Worm (Caenorhabditis elegans) whole organism, dauer: Measurements from ENCODE around the gene srh-214.

ENCODE experiments used
- unc-62 ChIP-seq: sonication (generic microtip); optimal IDR thresholded peaks from 2 replicates; lab custom pipeline; 2017; ENCODE audit warnings: missing biosample characterization, missing genetic modification reagents, missing genetic modification characterization

Gene srh-214

DNA sequence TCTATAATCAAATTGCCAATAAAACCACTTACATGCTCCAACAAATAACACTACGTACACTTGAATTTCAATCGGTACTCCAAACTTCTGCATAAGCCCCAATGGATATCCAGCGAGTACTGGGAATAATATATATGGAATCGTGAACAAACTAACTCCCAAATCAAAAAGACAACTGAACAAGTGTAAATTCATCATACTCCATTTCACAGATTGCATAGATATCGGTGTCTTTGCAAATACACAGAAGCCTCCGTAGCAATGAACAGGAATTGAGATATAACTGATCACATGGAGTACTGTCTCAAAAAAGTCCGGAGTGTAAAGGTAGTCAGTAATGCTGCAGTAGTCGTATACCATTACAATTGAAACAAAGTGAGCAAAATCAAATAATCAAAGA is at the start of gene srh-214:
srh-214 (minus strand) TSS at position 360 of the 400 bp plus-strand sequence.
- no peak for TF ChIP-seq unc-62 (GFP tag; lab: Kevin White, UChicago)

DNA sequence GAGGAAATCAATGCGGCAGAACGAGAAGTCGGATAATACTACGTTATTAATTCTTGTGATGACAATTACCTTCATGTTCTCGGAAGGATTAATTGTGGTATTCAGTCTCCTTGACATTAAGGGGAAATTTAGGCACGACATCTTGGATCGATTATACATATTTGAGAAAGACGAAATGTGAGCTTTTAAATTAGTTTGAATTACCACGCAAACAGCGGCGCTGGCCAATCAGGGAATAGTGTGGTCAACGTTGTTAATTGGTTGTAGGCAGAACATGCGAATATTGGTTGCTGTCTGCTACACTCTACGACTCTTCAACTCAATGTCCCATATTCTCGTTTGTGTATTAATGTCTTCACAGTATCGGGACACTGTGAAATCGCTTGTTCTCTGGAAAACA is 45.4 kb upstream of the srh-214 start, which contains the start of gene F49A5.10:
F49A5.10 (plus strand) TSS at position 301 of the 400 bp plus-strand sequence.
- no peak for TF ChIP-seq unc-62 (GFP tag; lab: Kevin White, UChicago)

DNA sequence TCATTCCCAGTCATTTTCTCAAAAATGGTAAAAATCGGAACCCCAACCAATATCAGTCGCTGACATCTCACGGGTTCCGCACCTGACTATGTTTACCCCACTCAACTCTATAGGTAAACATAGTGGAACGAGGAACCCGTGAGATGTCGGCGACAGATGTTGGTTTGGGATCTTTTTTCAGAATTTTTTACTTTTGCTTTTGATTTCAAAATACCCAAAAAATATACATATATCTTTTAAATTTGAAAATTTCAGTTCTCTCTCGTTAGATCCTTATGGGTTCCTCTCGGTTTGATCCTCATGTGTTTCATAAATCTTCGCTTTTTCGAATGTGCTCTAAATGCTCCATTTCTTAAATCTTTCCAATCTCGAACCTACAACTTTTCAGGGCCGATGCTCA is 44.1 kb upstream of the srh-214 start, which contains the start of gene srw-23:
srw-23 (plus strand) TSS at position 301 of the 400 bp plus-strand sequence.
- TF ChIP-seq unc-62 (GFP tag; lab: Kevin White, UChicago): no peak

DNA sequence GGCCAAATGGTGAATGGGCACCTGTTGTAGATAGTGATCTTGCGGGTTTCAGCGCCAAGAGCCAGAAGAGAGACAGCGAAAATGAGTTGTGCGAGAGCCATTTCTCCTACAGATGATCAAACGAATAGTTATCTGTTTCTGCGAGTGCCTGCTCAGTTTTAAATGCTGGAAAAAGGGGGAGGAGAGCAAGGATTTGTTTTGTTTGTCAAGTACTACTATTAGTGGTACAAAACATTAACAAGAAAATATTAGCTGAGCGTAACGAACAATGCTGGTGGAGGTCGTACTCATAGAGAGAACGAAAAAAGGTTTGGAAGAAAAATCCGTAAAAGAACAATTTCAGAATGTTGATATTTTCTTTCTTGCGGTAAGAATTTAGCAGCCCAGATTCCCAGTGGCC is 41.8 kb upstream of the srh-214 start, which contains the start of gene thn-4:
thn-4 (minus strand) TSS at position 101 of the 400 bp plus-strand sequence.
- no peak for TF ChIP-seq unc-62 (GFP tag; lab: Kevin White, UChicago)

DNA sequence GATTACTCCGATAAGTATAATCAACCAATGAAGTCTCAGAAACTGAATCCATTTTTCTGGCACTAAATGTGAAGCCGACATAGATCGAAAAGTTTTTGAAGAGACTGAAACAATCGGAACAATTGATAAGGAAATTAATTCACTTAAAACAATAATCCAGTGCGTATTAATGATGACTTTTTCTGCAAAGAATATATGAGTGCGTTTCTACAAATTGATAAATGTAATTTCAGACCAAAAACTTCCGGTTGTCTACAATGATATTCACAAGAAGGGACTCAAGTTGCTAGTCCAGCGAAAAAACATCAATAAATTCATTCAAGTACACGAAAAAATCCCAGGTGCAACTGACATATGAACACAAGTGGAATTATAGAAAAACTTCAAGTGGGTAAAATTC is 40.2 kb upstream of the srh-214 start, which contains the start of gene clec-33:
clec-33 (minus strand) TSS at position 101 of the 400 bp plus-strand sequence.
- no peak for TF ChIP-seq unc-62 (GFP tag; lab: Kevin White, UChicago)

DNA sequence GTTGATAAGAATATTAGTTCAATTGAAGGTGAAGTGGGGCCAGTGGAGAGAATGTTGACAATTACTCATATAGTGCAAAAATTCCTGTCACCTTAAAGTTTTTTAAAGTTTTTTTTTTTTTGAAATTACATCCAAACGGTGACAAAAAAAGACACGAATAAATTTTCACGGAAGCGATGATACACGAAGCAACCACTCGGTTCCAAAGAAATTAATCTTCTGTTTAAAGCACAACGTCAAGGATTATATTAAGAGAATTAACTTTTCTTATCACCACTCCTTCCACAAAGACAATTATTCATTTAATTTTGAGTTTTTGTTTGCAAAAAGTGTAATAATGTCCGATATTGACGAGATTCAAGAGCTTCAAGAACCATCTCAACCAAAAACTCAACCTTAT is 35.8 kb upstream of the srh-214 start, which contains the start of gene clec-28:
clec-28 (plus strand) TSS at position 301 of the 400 bp plus-strand sequence.
- no peak for TF ChIP-seq unc-62 (GFP tag; lab: Kevin White, UChicago)

DNA sequence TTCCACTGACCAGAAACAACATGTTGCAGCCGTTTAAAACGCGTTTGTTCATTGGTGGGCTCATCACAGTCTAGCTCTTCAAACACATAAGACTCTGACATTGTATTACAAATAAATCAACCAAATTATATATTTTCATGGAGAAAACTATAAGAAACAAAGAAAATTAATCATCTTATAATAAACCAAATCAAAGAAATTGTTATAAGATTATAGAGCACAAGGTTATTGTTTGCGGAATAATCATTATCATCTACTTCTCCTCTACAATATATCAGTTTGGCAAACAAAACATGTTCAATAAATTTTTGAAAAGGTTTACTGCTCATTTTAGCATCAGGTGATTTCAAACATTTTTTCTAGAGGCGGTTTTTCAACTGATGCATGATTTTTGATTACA is 32.2 kb upstream of the srh-214 start, which contains the start of the genes clec-32 and clec-24:
clec-32 (minus strand) TSS at position 101 of the 400 bp plus-strand sequence.
clec-24 (plus strand) TSS at position 294 of the 400 bp plus-strand sequence.
- TF ChIP-seq unc-62 (GFP tag; lab: Kevin White, UChicago): no peak

DNA sequence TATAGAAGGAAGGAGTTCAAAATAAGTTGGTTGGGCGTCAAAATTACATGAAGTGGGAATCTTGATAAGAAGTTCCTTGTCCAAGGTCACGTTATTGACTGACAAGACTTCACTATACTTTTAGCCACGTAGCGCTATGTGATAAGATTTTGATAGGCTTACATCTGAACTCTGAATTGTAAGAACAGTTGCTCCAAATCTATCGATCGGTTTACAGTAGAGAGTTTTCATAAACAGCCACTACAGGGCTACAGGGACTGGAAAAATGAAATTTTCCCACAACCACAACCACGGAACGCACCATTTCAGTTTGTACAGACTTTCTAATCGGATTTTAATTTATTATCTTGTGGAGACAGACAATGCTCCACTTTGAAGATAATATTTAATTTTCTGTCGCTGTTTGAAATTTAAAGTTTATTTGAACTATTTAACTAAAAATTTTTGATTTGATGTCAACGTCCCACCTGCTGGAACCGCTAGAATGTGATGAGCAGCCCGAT is 28.5 kb upstream of the srh-214 start, which contains the start of the genes clec-31 and clec-22:
clec-31 (minus strand) TSS at position 101 of the 503 bp plus-strand sequence.
clec-22 (plus strand) TSS at position 453 of the 503 bp plus-strand sequence.
- TF ChIP-seq unc-62 (GFP tag; lab: Kevin White, UChicago): no peak

DNA sequence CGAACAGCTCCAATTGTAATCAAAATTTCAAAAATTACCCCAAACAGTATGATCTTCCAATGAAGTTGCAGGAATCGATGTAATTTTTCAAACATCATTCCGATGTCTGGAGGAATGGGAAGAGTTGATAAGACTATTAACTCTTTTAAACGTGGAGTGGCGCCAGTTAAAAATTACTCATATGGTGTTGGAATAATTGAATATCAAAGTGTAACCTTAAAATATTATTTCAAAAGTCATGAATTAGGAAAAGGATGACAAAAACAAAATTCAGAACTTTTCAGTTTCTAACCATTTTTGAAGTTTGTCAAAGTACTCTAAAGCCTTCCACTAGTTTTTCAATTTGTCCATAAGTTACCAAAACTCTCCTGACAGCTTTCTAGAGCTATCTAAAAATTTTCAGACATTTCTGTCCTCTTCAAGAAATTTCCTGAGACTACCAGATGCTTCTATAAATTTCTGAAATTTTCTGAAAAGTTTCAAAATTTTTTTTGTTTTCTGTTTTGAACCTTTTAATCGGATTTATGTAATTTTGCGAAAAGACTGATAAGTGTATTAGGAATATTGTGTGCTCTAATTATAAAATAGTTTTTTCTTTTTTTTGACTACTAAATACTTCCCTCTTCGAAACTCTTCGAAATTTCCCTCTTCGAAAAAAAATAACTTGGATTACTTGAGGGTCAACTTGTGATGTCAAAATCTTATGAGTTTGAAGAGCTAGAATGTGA is 24.6 kb upstream of the srh-214 start, which contains the start of the genes clec-35 and clec-27:
clec-35 (minus strand) TSS at position 101 of the 728 bp plus-strand sequence.
clec-27 (plus strand) TSS at position 678 of the 728 bp plus-strand sequence.
- TF ChIP-seq unc-62 (GFP tag; lab: Kevin White, UChicago): no peak

DNA sequence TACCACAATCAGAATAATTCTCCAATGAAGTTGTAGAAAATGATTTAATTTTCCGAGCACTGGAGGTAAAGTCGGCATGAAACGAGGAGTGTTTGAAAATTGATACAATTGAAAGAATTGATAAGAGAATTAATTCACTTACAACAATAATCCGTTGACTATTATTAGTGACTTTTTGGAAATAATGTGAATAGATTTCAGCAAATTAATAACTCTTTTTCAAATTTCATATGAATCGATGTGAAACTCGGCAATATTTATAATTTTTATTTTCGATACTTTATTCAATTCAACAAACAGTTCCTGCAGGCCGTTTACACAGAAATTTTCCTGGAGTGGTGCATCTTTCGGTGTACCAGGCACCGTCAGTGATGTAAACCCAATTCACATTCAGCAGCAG is 22.4 kb upstream of the srh-214 start, which contains the start of gene clec-37:
clec-37 (minus strand) TSS at position 101 of the 400 bp plus-strand sequence.
- TF ChIP-seq unc-62 (GFP tag; lab: Kevin White, UChicago): no peak

DNA sequence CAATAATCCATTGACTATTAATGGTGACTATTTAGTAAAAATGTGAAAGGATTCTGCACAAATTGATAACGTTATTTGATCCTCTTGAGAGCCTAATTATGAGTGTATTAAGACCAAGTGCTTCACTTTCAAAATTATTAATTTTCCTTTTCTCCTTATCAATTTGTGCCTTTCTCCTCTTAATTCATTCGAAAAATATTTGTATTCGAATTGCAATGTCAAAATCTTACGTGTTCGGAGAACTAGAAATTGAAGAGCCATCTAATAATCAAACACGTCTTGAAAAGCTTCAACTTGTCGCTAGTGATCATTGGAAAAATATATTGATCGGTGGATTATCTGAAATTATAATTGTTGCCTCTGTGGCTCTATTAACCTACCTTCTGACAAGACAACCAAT is 18.9 kb upstream of the srh-214 start, which contains the start of the genes clec-36 and clec-26:
clec-36 (minus strand) TSS at position 101 of the 400 bp plus-strand sequence.
clec-26 (plus strand) TSS at position 114 of the 400 bp plus-strand sequence.
- TF ChIP-seq unc-62 (GFP tag; lab: Kevin White, UChicago): no peak

DNA sequence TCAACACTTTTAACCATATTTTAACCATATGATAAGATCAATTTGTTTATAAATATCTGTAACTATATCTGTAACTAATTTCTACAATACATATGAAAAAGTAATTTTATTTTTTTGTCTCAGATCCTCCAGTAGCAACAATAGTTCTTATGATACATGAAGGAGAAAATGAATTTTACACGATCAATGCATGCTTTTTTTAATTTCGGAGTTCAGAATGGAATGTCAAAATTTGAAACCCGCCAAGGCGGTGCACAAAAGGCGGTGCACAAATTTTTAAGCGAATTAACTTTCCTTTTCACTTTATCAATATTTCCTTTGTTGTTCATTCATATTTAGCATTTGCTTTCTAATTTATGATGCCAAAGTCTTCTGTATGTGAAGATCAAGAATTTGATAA is 13.4 kb upstream of the srh-214 start, which contains the start of gene clec-25:
clec-25 (plus strand) TSS at position 301 of the 400 bp plus-strand sequence.
- TF ChIP-seq unc-62 (GFP tag; lab: Kevin White, UChicago): no peak

DNA sequence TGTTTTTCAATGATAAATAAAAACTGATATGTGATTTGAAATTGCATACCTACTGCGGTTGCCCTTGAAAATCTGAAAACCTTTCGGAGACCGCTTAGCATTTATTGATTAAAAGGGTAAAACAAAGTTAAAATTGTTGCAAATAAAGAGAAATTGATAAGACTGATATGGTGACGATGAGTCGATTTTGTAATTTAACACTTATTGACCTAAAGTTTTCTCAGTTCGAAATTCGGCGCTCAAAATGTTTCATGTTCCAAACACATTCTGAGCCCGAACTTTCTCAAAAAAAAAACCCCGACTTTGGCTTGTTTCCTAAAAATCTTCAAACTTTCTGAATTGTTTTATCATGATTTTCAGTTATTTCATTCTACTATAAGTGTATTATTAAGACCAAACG is 11.4 kb upstream of the srh-214 start, which contains the start of gene clec-40:
clec-40 (minus strand) TSS at position 101 of the 400 bp plus-strand sequence.
- TF ChIP-seq unc-62 (GFP tag; lab: Kevin White, UChicago): no peak

DNA sequence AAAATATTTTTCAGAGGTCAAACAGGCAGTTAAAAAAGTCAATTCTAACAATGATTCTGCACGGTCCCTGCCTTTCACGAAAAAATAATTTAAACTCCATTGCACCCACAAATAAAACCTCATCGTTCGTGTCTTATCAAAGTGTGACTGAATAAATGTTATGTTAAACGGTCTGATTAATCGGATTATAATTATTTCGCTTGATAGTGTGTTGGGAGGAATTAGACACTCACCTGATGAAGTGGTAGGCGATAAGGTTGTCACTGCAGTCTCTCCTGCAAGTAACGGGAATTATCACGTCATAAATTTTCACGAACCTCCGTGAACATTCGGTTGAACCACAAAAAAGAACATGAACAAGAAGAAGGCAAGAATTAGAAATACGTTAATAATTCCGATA is 10.7 kb upstream of the srh-214 start:
- TF ChIP-seq unc-62 (GFP tag; lab: Kevin White, UChicago): no peak

DNA sequence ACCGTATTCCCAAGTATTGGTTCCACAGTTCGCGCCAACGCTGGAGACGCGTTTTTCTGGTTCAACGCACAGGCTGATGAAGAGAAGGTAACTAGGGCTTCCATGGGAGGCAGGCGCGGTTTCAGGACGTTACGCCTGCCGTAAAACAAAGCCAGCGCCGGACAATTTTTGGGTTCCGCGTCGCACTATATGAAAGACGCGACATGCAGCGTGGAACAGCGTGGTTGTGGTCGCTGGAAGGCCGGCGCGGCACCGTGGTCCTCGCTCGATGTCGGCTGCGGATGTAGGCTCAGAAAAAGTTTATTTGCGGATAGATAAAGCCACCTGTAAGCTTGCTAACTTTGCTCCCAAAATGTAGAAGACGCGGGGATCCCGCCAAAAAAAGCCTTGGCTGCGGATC is 8.9 kb upstream of the srh-214 start:
- no peak for TF ChIP-seq unc-62 (GFP tag; lab: Kevin White, UChicago)
